Fruit fly (Drosophila melanogaster) whole organism, embryonic: ENCODE results near the gene cindr.

Experiments
- CG10431 ChIP-seq: fragments of 200-800 bp; sonication (Bioruptor generic); optimal IDR thresholded peaks from 3 replicates; lab custom pipeline; 2018; ENCODE audit warnings: missing biosample characterization, mild to moderate bottlenecking, missing genetic modification characterization
- CG7839 ChIP-seq: fragments of 200-800 bp; sonication (Bioruptor generic); optimal IDR thresholded peaks from 3 replicates; lab custom pipeline; 2018; ENCODE audit warnings: missing biosample characterization, mild to moderate bottlenecking, missing genetic modification characterization, moderate library complexity
- CG7987 ChIP-seq: fragments of 200-800 bp; sonication (Bioruptor generic); optimal IDR thresholded peaks from 2 replicates; lab custom pipeline; 2018; ENCODE audit warnings: missing biosample characterization, mild to moderate bottlenecking, missing genetic modification characterization, moderate library complexity
- corto ChIP-seq: fragments of 200-800 bp; sonication (Bioruptor generic); optimal IDR thresholded peaks from 2 replicates; lab custom pipeline; 2016; ENCODE audit warnings: missing biosample characterization, mild to moderate bottlenecking, missing genetic modification characterization, moderate library complexity

- TF ChIP-seq CG10431 (GFP tag; lab: Kevin White, UChicago) (no peak), CG7839 (tag; lab: Kevin White, UChicago) (peak; percentile 44), corto (GFP tag; lab: Kevin White, UChicago) (no peak), CG7987 (GFP tag; lab: Kevin White, UChicago) (peak; percentile 51)
Observed at dm6 chr3R:30808346-30809286, at the start of gene cindr.
